Worm (Caenorhabditis elegans) whole organism, early embryonic: Measurements from ENCODE around the gene C32B5.6.

Experiments
- B0310.2 ChIP-seq: sonication (generic microtip); optimal IDR thresholded peaks from 2 replicates; lab custom pipeline; 2016; ENCODE audit warnings: mild to moderate bottlenecking, missing genetic modification characterization, missing compliant biosample characterization
- ama-1 ChIP-seq: fragments of 150-350 bp; optimal IDR thresholded peaks from 2 replicates; lab custom pipeline; 2014
- ceh-13 ChIP-seq: fragments of 200-800 bp; sonication (Bioruptor generic); optimal IDR thresholded peaks from 2 replicates; lab custom pipeline; 2018; ENCODE audit warnings: mild to moderate bottlenecking, missing genetic modification characterization, missing compliant biosample characterization
- flt-1 ChIP-seq: fragments of 200-800 bp; sonication (Bioruptor generic); IDR thresholded peaks from 2 replicates; pipeline ENCODE4 v1.3.6; 2022; ENCODE audit warnings: missing genetic modification characterization, missing compliant biosample characterization
- hmbx-1 ChIP-seq: sonication (generic microtip); optimal IDR thresholded peaks from 2 replicates; lab custom pipeline; 2016; ENCODE audit warnings: mild to moderate bottlenecking, missing genetic modification characterization, missing compliant biosample characterization
- hnd-1 ChIP-seq: sonication (generic microtip); optimal IDR thresholded peaks from 2 replicates; lab custom pipeline; 2016; ENCODE audit warnings: missing genetic modification characterization, missing compliant biosample characterization
- pes-1 ChIP-seq: fragments of 200-800 bp; sonication (Bioruptor generic); IDR thresholded peaks from 2 replicates; pipeline ENCODE4 v1.3.6; 2022; ENCODE audit warnings: missing genetic modification reagents, missing genetic modification characterization, missing compliant biosample characterization
- scrt-1 ChIP-seq: fragments of 200-800 bp; sonication (Bioruptor generic); IDR thresholded peaks from 2 replicates; pipeline ENCODE4 v1.3.6; 2022; ENCODE audit warnings: missing genetic modification characterization, missing compliant biosample characterization
- tbx-11 ChIP-seq: fragments of 200-800 bp; sonication (Bioruptor generic); IDR thresholded peaks from 2 replicates; pipeline ENCODE4 v1.3.6; 2022; ENCODE audit warnings: missing genetic modification characterization, missing compliant biosample characterization
- tbx-37 ChIP-seq: fragments of 200-800 bp; sonication (Bioruptor generic); conservative IDR thresholded peaks from 2 replicates; pipeline ENCODE4 v1.3.6; 2022; ENCODE audit warnings: missing genetic modification reagents, missing genetic modification characterization, missing compliant biosample characterization

DNA sequence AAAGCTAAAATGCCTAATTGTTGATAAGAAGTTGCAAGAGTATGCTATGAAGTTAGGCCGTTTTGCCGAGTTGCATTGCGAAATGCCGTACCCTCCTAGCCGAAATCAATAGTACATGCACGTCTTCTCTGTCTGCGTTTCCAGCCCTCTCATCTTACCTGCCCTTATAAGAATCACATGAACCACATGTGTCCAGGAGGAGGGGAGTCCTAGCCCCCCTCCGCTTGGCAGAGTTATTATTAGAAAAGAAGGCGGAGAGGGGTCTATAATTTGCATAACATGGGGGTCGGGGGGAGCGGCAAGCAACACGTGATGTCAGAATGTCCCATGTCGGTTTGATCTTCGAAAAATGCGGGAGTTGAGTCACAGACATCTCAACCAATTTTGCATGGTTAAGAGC is 15.2 kb upstream of the C32B5.6 start:
- TF ChIP-seq ama-1 (lab: Kevin White, UChicago) (no peak), ceh-13 (GFP tag; lab: Kevin White, UChicago) (no peak), flt-1 (no peak), scrt-1 (GFP tag; lab: Robert Waterston, UW) (no peak), hmbx-1 (no peak), tbx-11 (GFP tag; lab: Robert Waterston, UW) (no peak), B0310.2 (no peak), pes-1 (GFP tag; lab: Robert Waterston, UW) (no peak), hnd-1 (tag; lab: Kevin White, UChicago) (no peak), tbx-37 (GFP tag; lab: Robert Waterston, UW) (no peak)
